Fruit fly (Drosophila melanogaster) whole organism, adult: ENCODE data around the gene vari.

ENCODE experiments used
- CG11617 ChIP-seq: fragments of 200-800 bp; sonication (Bioruptor generic); optimal IDR thresholded peaks from 2 replicates; lab custom pipeline; 2017; ENCODE audit warnings: mild to moderate bottlenecking, missing biosample characterization, missing genetic modification reagents, missing genetic modification characterization
- CG12768 ChIP-seq: fragments of 200-800 bp; sonication (Bioruptor generic); optimal IDR thresholded peaks from 2 replicates; lab custom pipeline; 2017; ENCODE audit warnings: missing biosample characterization, missing genetic modification characterization, mild to moderate bottlenecking, moderate library complexity, missing genetic modification reagents
- CG14711 ChIP-seq: fragments of 200-800 bp; sonication (Bioruptor generic); optimal IDR thresholded peaks from 2 replicates; lab custom pipeline; 2018; ENCODE audit warnings: missing biosample characterization, mild to moderate bottlenecking, missing genetic modification characterization, moderate library complexity
- CG1620 ChIP-seq: fragments of 200-800 bp; sonication (Bioruptor generic); optimal IDR thresholded peaks from 2 replicates; lab custom pipeline; 2016; ENCODE audit warnings: missing biosample characterization, missing genetic modification characterization
- CG33017 ChIP-seq: fragments of 200-800 bp; sonication (Bioruptor generic); optimal IDR thresholded peaks from 2 replicates; lab custom pipeline; 2018; ENCODE audit warnings: missing biosample characterization, mild to moderate bottlenecking, missing genetic modification characterization, moderate library complexity
- CG5204 ChIP-seq: fragments of 200-800 bp; sonication (Bioruptor generic); optimal IDR thresholded peaks from 2 replicates; lab custom pipeline; 2016; ENCODE audit warnings: missing biosample characterization, missing genetic modification characterization
- CG7045 ChIP-seq: fragments of 200-800 bp; sonication (Bioruptor generic); optimal IDR thresholded peaks from 2 replicates; lab custom pipeline; 2017; ENCODE audit warnings: missing biosample characterization, mild to moderate bottlenecking, missing genetic modification characterization
- CG7101 ChIP-seq: fragments of 200-800 bp; sonication (Bioruptor generic); optimal IDR thresholded peaks from 2 replicates; lab custom pipeline; 2018; ENCODE audit warnings: missing biosample characterization, mild to moderate bottlenecking, missing genetic modification characterization, moderate library complexity
- Clk ChIP-seq: fragments of 200-800 bp; sonication (Bioruptor generic); optimal IDR thresholded peaks from 2 replicates; lab custom pipeline; 2017; ENCODE audit warnings: missing biosample characterization, missing genetic modification characterization
- Crg-1 ChIP-seq: fragments of 200-800 bp; sonication (Bioruptor generic); optimal IDR thresholded peaks from 2 replicates; lab custom pipeline; 2016; ENCODE audit warnings: missing biosample characterization, missing genetic modification characterization
- Hr96 ChIP-seq: fragments of 200-800 bp; sonication (Bioruptor generic); optimal IDR thresholded peaks from 2 replicates; lab custom pipeline; 2016; ENCODE audit warnings: missing biosample characterization, missing genetic modification characterization
- Mnt ChIP-seq: fragments of 200-800 bp; sonication (Bioruptor generic); optimal IDR thresholded peaks from 2 replicates; lab custom pipeline; 2016; ENCODE audit warnings: missing biosample characterization, mild to moderate bottlenecking, missing genetic modification characterization
- bab1 ChIP-seq: fragments of 200-800 bp; sonication (Bioruptor generic); optimal IDR thresholded peaks from 3 replicates; lab custom pipeline; 2019; ENCODE audit warnings: missing biosample characterization, mild to moderate bottlenecking, missing genetic modification characterization, moderate library complexity
- cic ChIP-seq: fragments of 200-800 bp; sonication (Bioruptor generic); optimal IDR thresholded peaks from 2 replicates; lab custom pipeline; 2017; ENCODE audit warnings: missing biosample characterization, mild to moderate bottlenecking, missing genetic modification characterization, moderate library complexity
- cnc ChIP-seq, 2 experiments: fragments of >200 bp; optimal IDR thresholded peaks; 2 replicates each; lab custom pipeline; 2017
- kay ChIP-seq: fragments of 200-800 bp; sonication (Bioruptor generic); peaks from one replicate; lab custom pipeline; 2016; ENCODE audit warnings: missing biosample characterization, missing genetic modification characterization, borderline replicate concordance
- ovo ChIP-seq: fragments of 200-800 bp; sonication (Bioruptor generic); optimal IDR thresholded peaks from 2 replicates; lab custom pipeline; 2016; ENCODE audit warnings: missing biosample characterization, missing genetic modification characterization
- pad ChIP-seq: fragments of 200-800 bp; sonication (Bioruptor generic); optimal IDR thresholded peaks from 3 replicates; lab custom pipeline; 2017; ENCODE audit warnings: missing biosample characterization, missing genetic modification characterization, mild to moderate bottlenecking, moderate library complexity, missing genetic modification reagents
- tj ChIP-seq: fragments of 200-800 bp; sonication (Bioruptor generic); optimal IDR thresholded peaks from 3 replicates; lab custom pipeline; 2017; ENCODE audit warnings: missing biosample characterization, mild to moderate bottlenecking, missing genetic modification characterization, moderate library complexity
- toe ChIP-seq: fragments of 200-800 bp; sonication (Bioruptor generic); optimal IDR thresholded peaks from 2 replicates; lab custom pipeline; 2016; ENCODE audit warnings: missing biosample characterization, missing genetic modification characterization

vari gene

dm6 chr2L:20773453-20774054, 23.3 kb downstream of the vari start:
- TF ChIP-seq ovo (GFP tag; lab: Kevin White, UChicago) (no peak), Mnt (no peak), CG14711 (no peak), CG1620 (GFP tag; lab: Kevin White, UChicago) (no peak), cnc (optimal IDR thresholded peaks at IDR 0.05; lab: Kevin White, UChicago) (no peak), pad (GFP tag; lab: Kevin White, UChicago) (no peak), bab1 (GFP tag; lab: Kevin White, UChicago) (no peak), CG7101 (no peak), CG11617 (GFP tag; lab: Kevin White, UChicago) (peak; percentile 5), tj (GFP tag; lab: Kevin White, UChicago) (no peak), cic (GFP tag; lab: Kevin White, UChicago) (peak; percentile 41), Crg-1 (GFP tag; lab: Kevin White, UChicago) (no peak), kay (GFP tag; lab: Kevin White, UChicago) (peak; percentile 56), Clk (GFP tag; lab: Kevin White, UChicago) (no peak), Hr96 (GFP tag; lab: Kevin White, UChicago) (no peak), CG12768 (GFP tag; lab: Kevin White, UChicago) (no peak), CG33017 (tag; lab: Kevin White, UChicago) (peak; percentile 24), CG5204 (GFP tag; lab: Kevin White, UChicago) (no peak), toe (GFP tag; lab: Kevin White, UChicago) (peak; percentile 3), CG7045 (peak; percentile 28)

- TF ChIP-seq cnc (optimal IDR thresholded peaks at IDR 0.05; lab: Kevin White, UChicago), result no peak
- TF ChIP-seq CG11617 (GFP tag; lab: Kevin White, UChicago), result no peak
- peak; percentile 33 for TF ChIP-seq CG7101
- peak; percentile 93 for TF ChIP-seq pad (GFP tag; lab: Kevin White, UChicago)
- TF ChIP-seq Hr96 (GFP tag; lab: Kevin White, UChicago), result peak; percentile 37
- no peak for TF ChIP-seq kay (GFP tag; lab: Kevin White, UChicago)
- peak; percentile 5 for TF ChIP-seq bab1 (GFP tag; lab: Kevin White, UChicago)
- TF ChIP-seq ovo (GFP tag; lab: Kevin White, UChicago), result peak; percentile 29
- TF ChIP-seq CG7045, result peak; percentile 5
- no peak for TF ChIP-seq CG1620 (GFP tag; lab: Kevin White, UChicago)
- TF ChIP-seq CG12768 (GFP tag; lab: Kevin White, UChicago), result peak; percentile 30
- TF ChIP-seq Mnt, result no peak
- TF ChIP-seq toe (GFP tag; lab: Kevin White, UChicago), result no peak
- TF ChIP-seq tj (GFP tag; lab: Kevin White, UChicago), result peak; percentile 5
- TF ChIP-seq Crg-1 (GFP tag; lab: Kevin White, UChicago), result no peak
- TF ChIP-seq CG14711, result no peak
- no peak for TF ChIP-seq cic (GFP tag; lab: Kevin White, UChicago)
- no peak for TF ChIP-seq CG5204 (GFP tag; lab: Kevin White, UChicago)
- no peak for TF ChIP-seq Clk (GFP tag; lab: Kevin White, UChicago)
- TF ChIP-seq CG33017 (tag; lab: Kevin White, UChicago), result no peak
Measured at dm6 chr2L:20770242-20770769, 26.5 kb downstream of the vari start, which contains the start of gene cad. Gene cad, plus strand, starts transcription at chr2L:20770731.

dm6 chr2L:20768568-20769071, 28.2 kb downstream of the vari start:
- no peak for TF ChIP-seq cnc (optimal IDR thresholded peaks at IDR 0.05; lab: Kevin White, UChicago)
- TF ChIP-seq Crg-1 (GFP tag; lab: Kevin White, UChicago), result no peak
- TF ChIP-seq CG1620 (GFP tag; lab: Kevin White, UChicago), result no peak

dm6 chr2L:20764663-20765062, 32.2 kb downstream of the vari start:
- no peak for TF ChIP-seq CG1620 (GFP tag; lab: Kevin White, UChicago)
- no peak for TF ChIP-seq cnc (optimal IDR thresholded peaks at IDR 0.05; lab: Kevin White, UChicago)
- TF ChIP-seq CG5204 (GFP tag; lab: Kevin White, UChicago), result no peak
- no peak for TF ChIP-seq Mnt
- TF ChIP-seq pad (GFP tag; lab: Kevin White, UChicago), result no peak

- TF ChIP-seq tj (GFP tag; lab: Kevin White, UChicago) (peak; percentile 88), kay (GFP tag; lab: Kevin White, UChicago) (peak; percentile 88), Crg-1 (GFP tag; lab: Kevin White, UChicago) (peak; percentile 50), pad (GFP tag; lab: Kevin White, UChicago) (peak; percentile 62), bab1 (GFP tag; lab: Kevin White, UChicago) (peak; percentile 94), CG11617 (GFP tag; lab: Kevin White, UChicago) (peak; percentile 90), CG14711 (peak; percentile 86), toe (GFP tag; lab: Kevin White, UChicago) (peak; percentile 70), CG5204 (GFP tag; lab: Kevin White, UChicago) (peak; percentile 69), CG33017 (tag; lab: Kevin White, UChicago) (peak; percentile 95), cnc (optimal IDR thresholded peaks at IDR 0.05; lab: Kevin White, UChicago) (no peak), CG1620 (GFP tag; lab: Kevin White, UChicago) (peak; percentile 61), CG7101 (peak; percentile 91), Clk (GFP tag; lab: Kevin White, UChicago) (peak; percentile 28), CG12768 (GFP tag; lab: Kevin White, UChicago) (peak; percentile 73), cic (GFP tag; lab: Kevin White, UChicago) (peak; percentile 20), Mnt (peak; percentile 45), Hr96 (GFP tag; lab: Kevin White, UChicago) (peak; percentile 44), ovo (GFP tag; lab: Kevin White, UChicago) (peak; percentile 61), CG7045 (peak; percentile 88)
Measured at dm6 chr2L:20761951-20762538, 34.8 kb downstream of the vari start.
